Worm (Caenorhabditis elegans) whole organism, L1 larva: ENCODE measurements around the gene unc-79.

Experiments
- C34B4.2 ChIP-seq: sonication (generic microtip); optimal IDR thresholded peaks from 2 replicates; lab custom pipeline; 2017; ENCODE audit warnings: mild to moderate bottlenecking, missing genetic modification characterization, missing compliant biosample characterization
- Y116A8C.19 ChIP-seq: sonication (generic microtip); optimal IDR thresholded peaks from 2 replicates; lab custom pipeline; 2016; ENCODE audit warnings: missing compliant biosample characterization, missing genetic modification characterization, borderline replicate concordance
- aha-1 ChIP-seq: fragments of 150-350 bp; optimal IDR thresholded peaks from 2 replicates; lab custom pipeline; 2014; ENCODE audit warnings: missing biosample characterization, missing genetic modification characterization
- alr-1 ChIP-seq: fragments of 200-800 bp; sonication (Bioruptor generic); optimal IDR thresholded peaks from 2 replicates; lab custom pipeline; 2018; ENCODE audit warnings: borderline replicate concordance, mild to moderate bottlenecking, missing genetic modification characterization, missing compliant biosample characterization
- aly-2 ChIP-seq: fragments of 150-350 bp; optimal IDR thresholded peaks from 2 replicates; lab custom pipeline; 2014; ENCODE audit warnings: missing biosample characterization, missing genetic modification characterization
- blmp-1 ChIP-seq: fragments of 150-350 bp; optimal IDR thresholded peaks from 2 replicates; lab custom pipeline; 2014; ENCODE audit warnings: missing biosample characterization, missing genetic modification characterization
- ceh-8 ChIP-seq: fragments of 200-800 bp; sonication (Bioruptor generic); optimal IDR thresholded peaks from 2 replicates; lab custom pipeline; 2018; ENCODE audit warnings: mild to moderate bottlenecking, missing genetic modification characterization, moderate library complexity, missing compliant biosample characterization
- ceh-82 ChIP-seq, 3 experiments: fragments of 150-350 bp in 1 of 3; sonication (generic microtip) in 2 of 3; optimal IDR thresholded peaks; 2 replicates each; lab custom pipeline; 2014 to 2017; ENCODE audit warnings: missing biosample characterization in 3 of 3, missing genetic modification characterization in 3 of 3
- ceh-88 ChIP-seq: fragments of 200-800 bp; sonication (Bioruptor generic); IDR thresholded peaks from 2 replicates; pipeline ENCODE4 v1.3.6; 2022; ENCODE audit warnings: missing genetic modification characterization, missing compliant biosample characterization
- dpl-1 ChIP-seq, 3 experiments: fragments of 150-350 bp in 2 of 3; sonication (generic microtip) in 1 of 3; optimal IDR thresholded peaks; 2 replicates each; lab custom pipeline; 2014 to 2017; ENCODE audit warnings: missing biosample characterization in 3 of 3, missing genetic modification characterization in 3 of 3, missing genetic modification reagents in 3 of 3
- dsc-1 ChIP-seq: sonication (generic microtip); optimal IDR thresholded peaks from 2 replicates; lab custom pipeline; 2016; ENCODE audit warnings: mild to moderate bottlenecking, missing genetic modification characterization, missing compliant biosample characterization
- efl-1 ChIP-seq, 4 experiments: fragments of 150-350 bp; optimal IDR thresholded peaks in 3 of 4; peaks in 1 of 4; 1 replicate in 1 of 4; 2 replicates in 3 of 4; lab custom pipeline; 2014; ENCODE audit warnings: missing biosample characterization in 2 of 4, missing genetic modification characterization in 2 of 4, missing genetic modification reagents in 2 of 4
- egl-27 ChIP-seq, 2 experiments: fragments of 150-350 bp in 1 of 2; sonication (generic microtip); optimal IDR thresholded peaks; 3 replicates each; lab custom pipeline; 2017 to 2018; ENCODE audit warnings: missing biosample characterization in 2 of 2, missing genetic modification characterization in 2 of 2, missing genetic modification reagents in 2 of 2
- elt-2 ChIP-seq: sonication (generic microtip); optimal IDR thresholded peaks from 2 replicates; lab custom pipeline; 2016; ENCODE audit warnings: missing genetic modification characterization, mild to moderate bottlenecking, inconsistent platforms, missing compliant biosample characterization, missing genetic modification reagents
- fkh-10 ChIP-seq: sonication (generic microtip); optimal IDR thresholded peaks from 2 replicates; lab custom pipeline; 2017; ENCODE audit warnings: missing biosample characterization, missing genetic modification reagents, missing genetic modification characterization
- fkh-8 ChIP-seq: sonication (generic microtip); optimal IDR thresholded peaks from 2 replicates; lab custom pipeline; 2016; ENCODE audit warnings: mild to moderate bottlenecking, missing genetic modification characterization, missing compliant biosample characterization
- irx-1 ChIP-seq: sonication (generic microtip); optimal IDR thresholded peaks from 2 replicates; lab custom pipeline; 2016; ENCODE audit warnings: missing genetic modification characterization, missing compliant biosample characterization
- isw-1 ChIP-seq: fragments of 200-800 bp; sonication (Bioruptor generic); IDR thresholded peaks from 2 replicates; pipeline ENCODE4 v1.3.6; 2022; ENCODE audit warnings: missing genetic modification characterization, missing compliant biosample characterization
- lin-13 ChIP-seq: fragments of 150-350 bp; optimal IDR thresholded peaks from 2 replicates; lab custom pipeline; 2014; ENCODE audit warnings: missing biosample characterization, missing genetic modification reagents, missing genetic modification characterization
- lin-14 ChIP-seq: fragments of 200-800 bp; sonication (Bioruptor generic); optimal IDR thresholded peaks from 2 replicates; lab custom pipeline; 2018; ENCODE audit warnings: mild to moderate bottlenecking, missing genetic modification characterization, moderate library complexity, missing compliant biosample characterization
- lir-3 ChIP-seq: sonication (generic microtip); optimal IDR thresholded peaks from 2 replicates; lab custom pipeline; 2016; ENCODE audit warnings: mild to moderate bottlenecking, missing genetic modification characterization, moderate library complexity, missing compliant biosample characterization; ENCODE audit not compliant: poor library complexity
- nhr-20 ChIP-seq: sonication (generic microtip); optimal IDR thresholded peaks from 2 replicates; lab custom pipeline; 2016; ENCODE audit warnings: mild to moderate bottlenecking, missing genetic modification characterization, missing compliant biosample characterization
- nhr-237 ChIP-seq: fragments of 150-350 bp; optimal IDR thresholded peaks from 2 replicates; lab custom pipeline; 2014; ENCODE audit warnings: missing biosample characterization, missing genetic modification characterization
- nhr-28 ChIP-seq: fragments of 150-350 bp; optimal IDR thresholded peaks from 2 replicates; lab custom pipeline; 2014; ENCODE audit warnings: missing biosample characterization, missing genetic modification characterization
- nhr-47 ChIP-seq: sonication (generic microtip); optimal IDR thresholded peaks from 2 replicates; lab custom pipeline; 2016; ENCODE audit warnings: mild to moderate bottlenecking, missing genetic modification characterization, moderate library complexity, missing compliant biosample characterization
- nhr-71 ChIP-seq: sonication (generic microtip); optimal IDR thresholded peaks from 2 replicates; lab custom pipeline; 2016; ENCODE audit warnings: mild to moderate bottlenecking, missing genetic modification characterization, moderate library complexity, missing compliant biosample characterization
- nhr-76 ChIP-seq: sonication (generic microtip); optimal IDR thresholded peaks from 2 replicates; lab custom pipeline; 2017; ENCODE audit warnings: missing biosample characterization, missing genetic modification characterization
- nhr-85 ChIP-seq: sonication (generic microtip); peaks from one replicate; lab custom pipeline; 2016; ENCODE audit warnings: missing genetic modification characterization, inconsistent platforms, missing compliant biosample characterization
- pax-3 ChIP-seq: fragments of 200-800 bp; sonication (Bioruptor generic); optimal IDR thresholded peaks from 2 replicates; lab custom pipeline; 2018; ENCODE audit warnings: mild to moderate bottlenecking, missing genetic modification characterization, moderate library complexity, missing compliant biosample characterization
- pqm-1 ChIP-seq: sonication (generic microtip); optimal IDR thresholded peaks from 3 replicates; lab custom pipeline; 2017; ENCODE audit warnings: missing biosample characterization, missing genetic modification characterization
- rnt-1 ChIP-seq: sonication (generic microtip); optimal IDR thresholded peaks from 2 replicates; lab custom pipeline; 2016; ENCODE audit warnings: mild to moderate bottlenecking, missing genetic modification characterization, moderate library complexity, missing compliant biosample characterization
- skn-1 ChIP-seq: fragments of 150-350 bp; optimal IDR thresholded peaks from 2 replicates; lab custom pipeline; 2014; ENCODE audit warnings: missing biosample characterization, missing genetic modification characterization
- sox-4 ChIP-seq: sonication (generic microtip); optimal IDR thresholded peaks from 2 replicates; lab custom pipeline; 2016; ENCODE audit warnings: missing genetic modification characterization, missing compliant biosample characterization
- sup-37 ChIP-seq: fragments of 200-800 bp; sonication (Bioruptor generic); optimal IDR thresholded peaks from 2 replicates; lab custom pipeline; 2018; ENCODE audit warnings: mild to moderate bottlenecking, missing genetic modification characterization, missing compliant biosample characterization
- unc-30 ChIP-seq: sonication (generic microtip); optimal IDR thresholded peaks from 2 replicates; lab custom pipeline; 2017; ENCODE audit warnings: missing biosample characterization, missing genetic modification characterization
- unc-62 ChIP-seq: fragments of 150-350 bp; optimal IDR thresholded peaks from 2 replicates; lab custom pipeline; 2014; ENCODE audit warnings: missing biosample characterization, missing genetic modification reagents, missing genetic modification characterization
- unc-86 ChIP-seq: sonication (generic microtip); optimal IDR thresholded peaks from 2 replicates; lab custom pipeline; 2016; ENCODE audit warnings: missing genetic modification characterization, missing compliant biosample characterization
- vab-15 ChIP-seq: sonication (generic microtip); optimal IDR thresholded peaks from 2 replicates; lab custom pipeline; 2017; ENCODE audit warnings: missing genotype, mild to moderate bottlenecking, missing genetic modification characterization, missing compliant biosample characterization
- zip-4 ChIP-seq: fragments of 200-800 bp; sonication (Bioruptor generic); optimal IDR thresholded peaks from 2 replicates; lab custom pipeline; 2018; ENCODE audit warnings: mild to moderate bottlenecking, missing genetic modification characterization, moderate library complexity, missing compliant biosample characterization

unc-79 gene

DNA sequence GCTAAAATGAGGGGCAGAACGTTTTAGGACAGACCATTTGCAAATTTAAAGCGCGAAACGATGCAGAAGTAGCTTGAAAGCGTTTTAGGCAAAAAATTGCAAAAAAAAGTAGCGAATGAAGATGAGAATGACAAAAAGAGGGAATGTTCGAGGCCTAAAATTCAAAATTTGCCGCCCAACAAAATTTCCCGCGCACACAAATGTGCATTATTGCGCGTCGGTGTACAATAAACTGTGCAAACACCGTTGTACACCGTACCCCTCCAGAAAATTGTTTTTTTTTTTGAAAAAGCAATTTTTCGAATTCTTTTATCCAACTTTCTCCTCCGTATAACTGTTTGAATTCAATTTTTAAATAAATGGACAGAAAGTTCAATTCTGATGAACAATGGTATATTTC, 46.6 kb upstream of the unc-79 start, which contains the start of gene snpc-3.4 (continued):
- peak; percentile 57 for TF ChIP-seq fkh-8 (tag; lab: Kevin White, UChicago)
- TF ChIP-seq nhr-237 (tag; lab: Kevin White, UChicago): no peak
- TF ChIP-seq nhr-20: peak; percentile 65
- TF ChIP-seq nhr-28 (tag; lab: Kevin White, UChicago): no peak
- no peak for TF ChIP-seq ceh-88 (GFP tag; lab: Robert Waterston, UW)
- no peak for TF ChIP-seq C34B4.2 (tag; lab: Kevin White, UChicago)
- no peak for TF ChIP-seq pax-3
- TF ChIP-seq vab-15 (tag; lab: Kevin White, UChicago): no peak
- TF ChIP-seq dsc-1 (tag; lab: Kevin White, UChicago): no peak
- peak; percentile 46 for TF ChIP-seq lin-13 (GFP tag; lab: Kevin White, UChicago)
- peak; percentile 90 to 93 (median 91) for TF ChIP-seq dpl-1 (GFP tag; optimal IDR thresholded peaks at IDR 0.05; lab: Kevin White, UChicago)
- peak; percentile 49 for TF ChIP-seq irx-1

DNA sequence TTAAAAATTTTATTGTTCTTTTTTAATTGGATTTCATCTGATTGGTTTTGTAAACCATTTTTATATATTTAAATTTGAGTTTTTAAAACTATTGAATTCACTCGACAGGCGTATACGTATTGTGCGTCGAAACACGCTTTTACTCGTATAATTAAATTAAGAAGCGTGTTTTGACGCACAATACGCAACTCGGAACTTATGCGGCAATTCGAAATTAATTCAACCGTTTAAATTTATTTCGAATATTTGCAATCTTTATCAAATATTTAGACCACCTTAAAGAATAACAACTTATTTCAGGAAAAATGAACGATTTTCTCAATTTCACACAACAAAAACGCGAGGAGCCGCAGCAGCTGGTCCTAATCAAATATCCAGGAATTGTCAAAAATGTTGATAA, 44.6 kb upstream of the unc-79 start, which contains the start of gene tftc-5:
TSS of gene tftc-5 (plus strand) at position 301 of the 400 bp plus-strand sequence.
- no peak for TF ChIP-seq efl-1 (optimal IDR thresholded peaks at IDR 0.05; lab: Kevin White, UChicago)
- TF ChIP-seq efl-1 (GFP tag; optimal IDR thresholded peaks at IDR 0.05 in 1 of 2; lab: Kevin White, UChicago): peak in 1 of 2 experiments; percentile 47
- TF ChIP-seq egl-27 (tag; optimal IDR thresholded peaks at IDR 0.05; lab: Kevin White, UChicago): no peak
- TF ChIP-seq sox-4 (tag; lab: Kevin White, UChicago): no peak

ce11 chrIII:4028061-4028460, 38.4 kb upstream of the unc-79 start, which contains the start of gene T02C12.5:
T02C12.5 (minus strand) TSS chrIII:4028161.
- TF ChIP-seq sup-37 (GFP tag; lab: Kevin White, UChicago) (no peak), dsc-1 (tag; lab: Kevin White, UChicago) (peak; percentile 40), aly-2 (tag; lab: Kevin White, UChicago) (no peak), unc-30 (tag; lab: Kevin White, UChicago) (no peak), lin-14 (GFP tag; lab: Kevin White, UChicago) (no peak), sox-4 (tag; lab: Kevin White, UChicago) (no peak)

DNA sequence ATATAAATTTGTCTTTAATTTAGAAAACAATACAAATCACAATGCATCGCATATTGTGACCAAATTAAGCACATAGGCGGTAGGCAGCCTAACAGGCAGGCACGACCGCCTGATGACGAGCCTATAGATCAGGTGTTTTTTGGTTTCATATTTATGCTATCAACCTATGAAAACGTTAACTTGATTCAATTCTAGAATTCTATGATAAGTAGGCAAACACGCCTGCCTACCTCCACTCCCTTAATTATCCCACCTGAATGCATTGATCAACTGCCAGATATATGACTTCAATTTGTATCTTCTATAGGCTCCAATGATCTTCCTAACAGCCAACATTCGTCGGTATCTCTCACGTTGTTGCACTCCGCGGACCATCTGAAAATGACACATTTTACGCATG, 35.6 kb upstream of the unc-79 start:
- TF ChIP-seq ceh-8 (GFP tag; lab: Kevin White, UChicago) (no peak), efl-1 (optimal IDR thresholded peaks at IDR 0.05; lab: Kevin White, UChicago) (no peak), efl-1 (GFP tag; optimal IDR thresholded peaks at IDR 0.05 in 1 of 2; lab: Kevin White, UChicago) (peak in 1 of 2 experiments; percentile 72), nhr-20 (no peak)

- no peak for TF ChIP-seq elt-2 (tag; lab: Kevin White, UChicago)
- TF ChIP-seq ceh-88 (GFP tag; lab: Robert Waterston, UW): no peak
- TF ChIP-seq nhr-76 (tag; lab: Kevin White, UChicago): no peak
- no peak for TF ChIP-seq nhr-47
- TF ChIP-seq nhr-85 (tag; lab: Kevin White, UChicago): no peak
- no peak for TF ChIP-seq lir-3
- no peak for TF ChIP-seq C34B4.2 (tag; lab: Kevin White, UChicago)
- no peak for TF ChIP-seq pqm-1
- no peak for TF ChIP-seq rnt-1 (tag; lab: Kevin White, UChicago)
- peak; percentile 18 for TF ChIP-seq nhr-71 (tag; lab: Kevin White, UChicago)
- no peak for TF ChIP-seq fkh-10 (GFP tag; lab: Kevin White, UChicago)
- no peak for TF ChIP-seq unc-62 (GFP tag; lab: Kevin White, UChicago)
- TF ChIP-seq dsc-1 (tag; lab: Kevin White, UChicago): no peak
- peak; percentile 34 for TF ChIP-seq zip-4
- TF ChIP-seq lin-14 (GFP tag; lab: Kevin White, UChicago): peak; percentile 62
- peak; percentile 1 for TF ChIP-seq blmp-1 (tag; lab: Kevin White, UChicago)
- peak in 1 of 2 experiments; percentile 19 for TF ChIP-seq egl-27 (tag; optimal IDR thresholded peaks at IDR 0.05; lab: Kevin White, UChicago)
- no peak for TF ChIP-seq aha-1 (tag; lab: Kevin White, UChicago)
- TF ChIP-seq Y116A8C.19 (tag; lab: Kevin White, UChicago): no peak
- TF ChIP-seq skn-1 (tag; lab: Kevin White, UChicago): peak; percentile 44
- TF ChIP-seq dpl-1 (GFP tag; optimal IDR thresholded peaks at IDR 0.05; lab: Kevin White, UChicago): no peak
- no peak for TF ChIP-seq isw-1 (GFP tag; lab: Robert Waterston, UW)
- peak in 1 of 3 experiments; percentile 30 for TF ChIP-seq ceh-82 (tag; optimal IDR thresholded peaks at IDR 0.05; lab: Kevin White, UChicago)
- no peak for TF ChIP-seq alr-1 (tag; lab: Kevin White, UChicago)
- no peak for TF ChIP-seq unc-86
These were observed 31.4 kb upstream of the unc-79 start for ce11 chrIII:4034984-4035383.
